Worm (Caenorhabditis elegans) whole organism, L4/young adult: ENCODE data around the gene F49H12.7.

Experiments
- W03F9.2 ChIP-seq: fragments of 150-350 bp; optimal IDR thresholded peaks from 2 replicates; lab custom pipeline; 2014; ENCODE audit warnings: missing biosample characterization, missing genetic modification characterization
- him-1 ChIP-seq: sonication (generic microtip); optimal IDR thresholded peaks from 2 replicates; lab custom pipeline; 2016; ENCODE audit warnings: missing genotype, missing genetic modification reagents, missing genetic modification characterization, missing compliant biosample characterization

DNA sequence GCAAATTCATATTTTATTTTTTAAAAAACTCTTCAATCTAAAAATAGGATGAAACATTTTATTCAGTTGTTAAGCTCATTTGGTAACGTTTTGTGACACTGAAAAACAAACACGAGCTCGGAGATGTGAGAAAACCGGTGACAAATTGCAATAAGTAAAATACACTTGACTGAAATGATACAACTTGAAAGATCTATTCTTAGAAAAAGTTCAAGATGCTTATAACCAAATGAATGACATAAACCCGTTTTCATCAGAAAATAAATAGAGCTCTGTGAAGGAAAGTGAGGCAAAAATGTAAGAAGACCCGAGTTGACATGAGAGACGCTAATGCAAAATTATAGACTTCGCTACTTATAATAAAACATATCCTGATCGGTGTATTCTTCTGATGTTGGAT lies 25.5 kb upstream of the F49H12.7 start, which contains the start of gene smex-2:
- TF ChIP-seq him-1 (no peak), W03F9.2 (tag; lab: Kevin White, UChicago) (no peak)
